Worm (Caenorhabditis elegans) whole organism, L3 larva: Measurements from ENCODE around the gene C05A9.2.

Source experiments
- ama-1 ChIP-seq: fragments of 150-350 bp; optimal IDR thresholded peaks from 2 replicates; lab custom pipeline; 2018
- ceh-16 ChIP-seq: sonication (generic microtip); optimal IDR thresholded peaks from 2 replicates; lab custom pipeline; 2017; ENCODE audit warnings: missing biosample characterization, missing genetic modification characterization
- ceh-82 ChIP-seq: fragments of 150-350 bp; optimal IDR thresholded peaks from 2 replicates; lab custom pipeline; 2014; ENCODE audit warnings: missing biosample characterization, missing genetic modification characterization
- ceh-9 ChIP-seq: sonication (generic microtip); optimal IDR thresholded peaks from 2 replicates; lab custom pipeline; 2018; ENCODE audit warnings: missing biosample characterization, missing genetic modification characterization
- egl-5 ChIP-seq: fragments of 150-350 bp; optimal IDR thresholded peaks from 2 replicates; lab custom pipeline; 2017; ENCODE audit warnings: missing biosample characterization, missing genetic modification reagents, missing genetic modification characterization, inconsistent platforms
- elt-1 ChIP-seq: fragments of 150-350 bp; optimal IDR thresholded peaks from 2 replicates; lab custom pipeline; 2014; ENCODE audit warnings: missing biosample characterization, missing genetic modification characterization
- elt-2 ChIP-seq: sonication (generic microtip); optimal IDR thresholded peaks from 2 replicates; lab custom pipeline; 2016; ENCODE audit warnings: missing genetic modification reagents, mild to moderate bottlenecking, missing genetic modification characterization, missing compliant biosample characterization
- elt-3 ChIP-seq, 3 experiments: fragments of 150-350 bp in 1 of 3; sonication (generic microtip) in 2 of 3; optimal IDR thresholded peaks; 2 replicates in 2 of 3; 4 replicates in 1 of 3; lab custom pipeline; 2014 to 2017; ENCODE audit warnings: missing biosample characterization in 3 of 3, missing genetic modification characterization in 3 of 3
- eor-1 ChIP-seq, 2 experiments: fragments of 150-350 bp; optimal IDR thresholded peaks; 2 replicates each; lab custom pipeline; 2014 to 2018; ENCODE audit warnings: missing biosample characterization in 2 of 2, missing genetic modification characterization in 2 of 2
- fkh-10 ChIP-seq: sonication (generic microtip); optimal IDR thresholded peaks from 2 replicates; lab custom pipeline; 2017; ENCODE audit warnings: missing biosample characterization, missing genetic modification reagents, missing genetic modification characterization
- fkh-2 ChIP-seq: fragments of 150-350 bp; optimal IDR thresholded peaks from 2 replicates; lab custom pipeline; 2014; ENCODE audit warnings: missing biosample characterization, missing genetic modification reagents, missing genetic modification characterization
- fos-1 ChIP-seq: fragments of 150-350 bp; optimal IDR thresholded peaks from 2 replicates; lab custom pipeline; 2014; ENCODE audit warnings: missing biosample characterization, missing genetic modification characterization
- hmg-11 ChIP-seq: sonication (generic microtip); optimal IDR thresholded peaks from 2 replicates; lab custom pipeline; 2016; ENCODE audit warnings: missing genetic modification characterization, missing compliant biosample characterization
- jun-1 ChIP-seq: fragments of 150-350 bp; optimal IDR thresholded peaks from 2 replicates; lab custom pipeline; 2014; ENCODE audit warnings: missing biosample characterization, missing genetic modification reagents, missing genetic modification characterization
- lin-15B ChIP-seq: fragments of 150-350 bp; optimal IDR thresholded peaks from 2 replicates; lab custom pipeline; 2014; ENCODE audit warnings: missing biosample characterization, missing genetic modification characterization
- lin-39 ChIP-seq: fragments of 150-350 bp; optimal IDR thresholded peaks from 2 replicates; lab custom pipeline; 2018; ENCODE audit warnings: missing biosample characterization, missing genetic modification reagents, missing genetic modification characterization
- lsy-12 ChIP-seq: sonication (generic microtip); optimal IDR thresholded peaks from 2 replicates; lab custom pipeline; 2016; ENCODE audit warnings: mild to moderate bottlenecking, missing genetic modification characterization, missing compliant biosample characterization
- mdl-1 ChIP-seq: fragments of 150-350 bp; optimal IDR thresholded peaks from 2 replicates; lab custom pipeline; 2014; ENCODE audit warnings: missing biosample characterization, missing genetic modification characterization
- mml-1 ChIP-seq: fragments of 150-350 bp; sonication (generic microtip); optimal IDR thresholded peaks from 3 replicates; lab custom pipeline; 2014; ENCODE audit warnings: missing biosample characterization, missing genetic modification characterization
- nfya-1 ChIP-seq: sonication (generic microtip); optimal IDR thresholded peaks from 2 replicates; lab custom pipeline; 2017; ENCODE audit warnings: missing genetic modification characterization, mild to moderate bottlenecking, missing compliant biosample characterization, antibody characterized with exemption, moderate library complexity; ENCODE audit not compliant: insufficient read depth
- nhr-11 ChIP-seq: fragments of 150-350 bp; optimal IDR thresholded peaks from 2 replicates; lab custom pipeline; 2014; ENCODE audit warnings: missing biosample characterization, missing genetic modification characterization
- nhr-12 ChIP-seq: fragments of 150-350 bp; optimal IDR thresholded peaks from 2 replicates; lab custom pipeline; 2014; ENCODE audit warnings: missing biosample characterization, missing genetic modification characterization
- nhr-23 ChIP-seq: fragments of 150-350 bp; optimal IDR thresholded peaks from 2 replicates; lab custom pipeline; 2014; ENCODE audit warnings: missing biosample characterization, missing genetic modification reagents, missing genetic modification characterization
- nhr-237 ChIP-seq: fragments of 150-350 bp; optimal IDR thresholded peaks from 2 replicates; lab custom pipeline; 2014; ENCODE audit warnings: missing biosample characterization, missing genetic modification characterization
- nhr-43 ChIP-seq: sonication (generic microtip); optimal IDR thresholded peaks from 2 replicates; lab custom pipeline; 2016; ENCODE audit warnings: mild to moderate bottlenecking, missing genetic modification characterization, missing compliant biosample characterization; ENCODE audit not compliant: poor library complexity, severe bottlenecking
- nhr-67 ChIP-seq: fragments of 150-350 bp; optimal IDR thresholded peaks from 2 replicates; lab custom pipeline; 2014; ENCODE audit warnings: missing biosample characterization, missing genetic modification characterization
- pha-4 ChIP-seq: fragments of 150-350 bp; optimal IDR thresholded peaks from 2 replicates; lab custom pipeline; 2014; ENCODE audit warnings: missing biosample characterization, missing genetic modification reagents, missing genetic modification characterization
- sea-2 ChIP-seq: fragments of 150-350 bp; sonication (generic microtip); optimal IDR thresholded peaks from 4 replicates; lab custom pipeline; 2014; ENCODE audit warnings: missing biosample characterization, missing genetic modification reagents, missing genetic modification characterization
- snpc-4 ChIP-seq: fragments of 150-350 bp; optimal IDR thresholded peaks from 2 replicates; lab custom pipeline; 2014; ENCODE audit warnings: missing biosample characterization, missing genetic modification characterization
- tbx-2 ChIP-seq: sonication (generic microtip); optimal IDR thresholded peaks from 2 replicates; lab custom pipeline; 2016; ENCODE audit warnings: mild to moderate bottlenecking, missing genetic modification characterization, missing compliant biosample characterization
- unc-39 ChIP-seq: sonication (generic microtip); optimal IDR thresholded peaks from 4 replicates; lab custom pipeline; 2017; ENCODE audit warnings: missing biosample characterization, missing genetic modification characterization
- unc-62 ChIP-seq: fragments of 150-350 bp; sonication (generic microtip); optimal IDR thresholded peaks from 4 replicates; lab custom pipeline; 2014; ENCODE audit warnings: missing biosample characterization, missing genetic modification reagents, missing genetic modification characterization
- zag-1 ChIP-seq: fragments of 150-350 bp; optimal IDR thresholded peaks from 2 replicates; lab custom pipeline; 2014; ENCODE audit warnings: missing biosample characterization, missing genetic modification characterization
- ztf-11 ChIP-seq: fragments of 150-350 bp; optimal IDR thresholded peaks from 2 replicates; lab custom pipeline; 2014; ENCODE audit warnings: missing biosample characterization, missing genetic modification characterization

Gene C05A9.2

DNA sequence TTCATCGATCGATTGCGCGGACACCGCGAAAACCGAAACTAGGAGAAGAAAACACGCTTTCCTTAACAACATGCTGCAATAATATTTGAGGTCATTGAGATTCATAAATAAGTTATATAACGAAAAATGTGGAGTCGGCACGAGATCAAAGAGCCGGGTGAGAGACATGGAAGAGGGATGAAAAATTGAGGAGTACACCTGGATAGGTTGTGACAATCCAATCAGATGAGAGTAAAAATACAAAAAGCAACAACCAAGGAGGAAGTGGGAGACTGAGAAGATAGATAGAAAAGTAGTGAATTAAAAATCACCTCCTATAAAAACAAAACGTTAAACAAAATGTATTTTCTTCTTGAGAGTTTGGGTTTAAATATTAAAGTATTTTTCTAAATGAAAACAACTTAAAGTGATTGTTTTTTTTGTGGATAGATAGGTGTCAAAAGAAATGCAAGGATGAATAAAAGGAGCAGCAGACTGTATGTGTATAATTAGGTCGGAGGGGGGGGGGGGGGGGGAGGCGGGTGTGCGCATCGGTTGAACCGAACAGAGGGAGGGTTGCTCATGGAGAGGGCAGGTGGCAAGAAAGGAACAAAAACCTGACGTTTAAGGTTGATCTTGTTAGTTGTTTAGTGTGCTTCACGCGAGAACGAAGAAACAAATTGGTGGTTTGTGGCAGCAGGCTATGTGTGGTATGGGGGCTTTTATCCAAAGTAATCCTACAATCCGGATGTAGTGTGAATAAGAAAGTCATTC is at the start of gene C05A9.2:
Gene C05A9.2, minus strand, starts transcription at position 73 of the 753 bp plus-strand sequence.
- TF ChIP-seq lsy-12 (tag; lab: Kevin White, UChicago) (no peak), nhr-43 (tag; lab: Kevin White, UChicago) (no peak), unc-62 (no peak), ama-1 (lab: Kevin White, UChicago) (no peak), fkh-10 (GFP tag; lab: Kevin White, UChicago) (no peak), tbx-2 (tag; lab: Kevin White, UChicago) (no peak), snpc-4 (tag; lab: Kevin White, UChicago) (no peak), zag-1 (tag; lab: Kevin White, UChicago) (no peak), elt-1 (tag; lab: Kevin White, UChicago) (no peak), eor-1 (tag; optimal IDR thresholded peaks at IDR 0.05; lab: Kevin White, UChicago) (no peak), pha-4 (no peak), nhr-11 (tag; lab: Kevin White, UChicago) (no peak), jun-1 (tag; lab: Kevin White, UChicago) (no peak), hmg-11 (tag; lab: Kevin White, UChicago) (no peak), mml-1 (no peak)

DNA sequence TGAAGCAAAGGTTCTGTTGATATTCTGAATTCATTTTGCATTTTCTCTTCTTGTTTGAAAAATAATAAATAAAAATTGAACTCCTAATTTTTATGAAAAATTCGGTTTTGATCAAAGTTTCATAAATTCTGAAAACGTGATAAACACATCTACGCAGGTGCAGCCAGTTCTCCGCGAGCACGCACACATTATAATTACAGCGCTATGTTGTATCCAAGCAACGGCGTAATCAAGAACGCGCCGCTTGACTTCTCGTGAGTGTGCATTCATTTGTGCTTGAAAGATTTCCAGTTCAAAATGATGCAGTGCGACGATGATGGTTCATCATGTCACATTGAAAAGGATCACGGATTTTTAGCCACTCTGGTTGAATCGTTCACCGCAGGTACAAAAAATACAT is 47.4 kb upstream of the C05A9.2 start, which contains the start of gene F47B10.3:
Gene F47B10.3, plus strand, starts transcription at position 301 of the 400 bp plus-strand sequence.
- TF ChIP-seq zag-1 (tag; lab: Kevin White, UChicago) = no peak
- TF ChIP-seq nhr-237 (tag; lab: Kevin White, UChicago) = no peak
- TF ChIP-seq ztf-11 (tag; lab: Kevin White, UChicago) = no peak
- TF ChIP-seq nhr-23 = no peak
- TF ChIP-seq nhr-12 (tag; lab: Kevin White, UChicago) = no peak
- TF ChIP-seq ceh-9 (tag; lab: Kevin White, UChicago) = no peak
- TF ChIP-seq nfya-1 (tag; lab: Kevin White, UChicago) = no peak
- no peak for TF ChIP-seq lin-39 (tag; lab: Kevin White, UChicago)
- no peak for TF ChIP-seq egl-5 (tag; lab: Kevin White, UChicago)
- TF ChIP-seq lin-15B (tag; lab: Kevin White, UChicago) = no peak
- no peak for TF ChIP-seq tbx-2 (tag; lab: Kevin White, UChicago)
- no peak for TF ChIP-seq unc-39
- no peak for TF ChIP-seq elt-1 (tag; lab: Kevin White, UChicago)
- no peak for TF ChIP-seq elt-2 (tag; lab: Kevin White, UChicago)
- no peak for TF ChIP-seq unc-62

DNA sequence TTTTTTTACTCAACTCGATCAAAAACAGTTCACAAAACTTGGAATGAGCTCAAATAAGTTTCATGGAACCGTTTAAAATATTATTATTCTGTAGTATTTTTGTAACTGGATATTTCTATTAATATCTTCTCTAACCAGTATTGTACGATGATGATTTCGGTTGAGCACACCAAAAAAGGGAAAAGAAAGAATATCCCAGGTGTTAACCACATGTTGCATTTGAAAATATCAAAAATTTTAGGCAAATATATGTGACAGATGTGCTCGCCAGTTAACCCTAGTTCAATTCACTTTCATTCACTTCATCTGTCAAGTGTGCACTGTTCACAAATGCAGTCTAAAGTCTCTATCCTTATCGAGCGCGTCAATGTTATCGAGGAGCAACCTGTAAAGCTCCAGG is 46.5 kb upstream of the C05A9.2 start, which contains the start of gene F47B10.4:
Gene F47B10.4, plus strand, starts transcription at position 301 of the 400 bp plus-strand sequence.
- no peak for TF ChIP-seq lin-15B (tag; lab: Kevin White, UChicago)
- TF ChIP-seq nhr-43 (tag; lab: Kevin White, UChicago) = no peak
- TF ChIP-seq ceh-16 (tag; lab: Kevin White, UChicago) = no peak
- TF ChIP-seq sea-2 = no peak
- no peak for TF ChIP-seq lin-39 (tag; lab: Kevin White, UChicago)
- TF ChIP-seq nhr-11 (tag; lab: Kevin White, UChicago) = no peak
- no peak for TF ChIP-seq jun-1 (tag; lab: Kevin White, UChicago)
- TF ChIP-seq mdl-1 (tag; lab: Kevin White, UChicago) = no peak
- TF ChIP-seq mml-1 = no peak
- TF ChIP-seq elt-1 (tag; lab: Kevin White, UChicago) = no peak
- no peak for TF ChIP-seq ztf-11 (tag; lab: Kevin White, UChicago)
- no peak for TF ChIP-seq elt-3 (tag; optimal IDR thresholded peaks at IDR 0.05; lab: Kevin White, UChicago)
- no peak for TF ChIP-seq ceh-82
- no peak for TF ChIP-seq snpc-4 (tag; lab: Kevin White, UChicago)
- TF ChIP-seq fos-1 = no peak
- no peak for TF ChIP-seq eor-1 (tag; optimal IDR thresholded peaks at IDR 0.05; lab: Kevin White, UChicago)
- no peak for TF ChIP-seq nhr-12 (tag; lab: Kevin White, UChicago)

ce11 chrX:10890456-10890855 is 46.0 kb upstream of the C05A9.2 start, which contains the start of gene F47B10.5:
TSS of gene F47B10.5 (minus strand) at chrX:10890556.
- TF ChIP-seq nhr-12 (tag; lab: Kevin White, UChicago) = no peak
- TF ChIP-seq nhr-23 = no peak
- no peak for TF ChIP-seq sea-2
- no peak for TF ChIP-seq nhr-237 (tag; lab: Kevin White, UChicago)
- TF ChIP-seq ceh-16 (tag; lab: Kevin White, UChicago) = no peak
- no peak for TF ChIP-seq zag-1 (tag; lab: Kevin White, UChicago)
- no peak for TF ChIP-seq fkh-2 (tag; lab: Kevin White, UChicago)
- no peak for TF ChIP-seq ceh-9 (tag; lab: Kevin White, UChicago)
- no peak for TF ChIP-seq nfya-1 (tag; lab: Kevin White, UChicago)
- TF ChIP-seq unc-62 = no peak
- no peak for TF ChIP-seq nhr-67 (tag; lab: Kevin White, UChicago)
- TF ChIP-seq fkh-10 (GFP tag; lab: Kevin White, UChicago) = no peak
- no peak for TF ChIP-seq tbx-2 (tag; lab: Kevin White, UChicago)
- TF ChIP-seq mml-1 = no peak
